Worm (Caenorhabditis elegans): ENCODE results near the gene F17E9.18.

DNA sequence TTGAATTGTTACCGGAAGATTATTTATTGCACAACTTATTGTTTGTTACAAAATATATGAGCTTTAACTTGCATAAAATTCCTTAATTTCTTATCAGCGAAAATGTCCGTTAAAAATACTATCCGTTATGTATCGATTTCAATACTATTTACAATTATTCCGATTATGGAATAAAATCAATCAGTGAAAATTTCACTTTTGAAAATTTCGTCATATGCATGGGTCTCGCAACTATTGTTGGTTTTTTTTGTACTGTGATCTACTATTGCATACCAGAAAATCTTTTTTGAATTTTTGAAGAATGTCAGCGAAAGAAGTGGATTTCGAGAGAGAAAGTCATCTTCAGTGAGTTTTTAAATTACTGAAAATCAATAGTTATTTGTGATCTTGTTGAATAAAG is 49.8 kb downstream of the F17E9.18 start, which contains the start of gene nprl-3:
- TF ChIP-seq tab-1 (GFP tag; IDR thresholded peaks at IDR 0.05), result no peak
- TF ChIP-seq flt-1 (GFP tag; IDR thresholded peaks at IDR 0.05), result no peak
- no peak for TF ChIP-seq ztf-29 (GFP tag; IDR thresholded peaks at IDR 0.05)
